Fruit fly (Drosophila melanogaster) whole organism, embryonic: Measurements from ENCODE around the gene CG42658.

ENCODE experiments used
- Bgb ChIP-seq: fragments of 200-800 bp; sonication (Bioruptor generic); IDR thresholded peaks from 2 replicates; pipeline ENCODE4 v1.3.6; 2022; ENCODE audit warnings: missing biosample characterization, missing genetic modification characterization; ENCODE audit not compliant: partially characterized antibody
- CG11456 ChIP-seq: fragments of 200-800 bp; sonication (Bioruptor generic); IDR thresholded peaks from 3 replicates; pipeline ENCODE4 v1.3.6; 2022; ENCODE audit warnings: missing biosample characterization, missing genetic modification characterization
- CG11696 ChIP-seq: fragments of 200-800 bp; sonication (Bioruptor generic); IDR thresholded peaks from 2 replicates; pipeline ENCODE4 v1.3.6; 2022; ENCODE audit warnings: missing biosample characterization, missing genetic modification characterization
- CG13287 ChIP-seq: fragments of 200-800 bp; sonication (Bioruptor generic); IDR thresholded peaks from 2 replicates; pipeline ENCODE4 v1.3.6; 2022; ENCODE audit warnings: missing biosample characterization, missing genetic modification characterization; ENCODE audit not compliant: partially characterized antibody
- CG14710 ChIP-seq: fragments of 200-800 bp; sonication (Bioruptor generic); optimal IDR thresholded peaks from 3 replicates; lab custom pipeline; 2019; ENCODE audit warnings: missing biosample characterization, mild to moderate bottlenecking, missing genetic modification characterization, moderate library complexity
- CG15514 ChIP-seq: fragments of 200-800 bp; sonication (Bioruptor generic); optimal IDR thresholded peaks from 3 replicates; lab custom pipeline; 2017; ENCODE audit warnings: missing biosample characterization, missing genetic modification characterization, mild to moderate bottlenecking, moderate library complexity, missing genetic modification reagents
- CG1602 ChIP-seq: fragments of 200-800 bp; sonication (Bioruptor generic); optimal IDR thresholded peaks from 3 replicates; lab custom pipeline; 2016; ENCODE audit warnings: missing biosample characterization, missing genetic modification characterization
- CG3065 ChIP-seq: fragments of 200-800 bp; sonication (Bioruptor generic); optimal IDR thresholded peaks from 2 replicates; lab custom pipeline; 2016; ENCODE audit warnings: missing biosample characterization, missing genetic modification characterization
- CG34376 ChIP-seq: fragments of 200-800 bp; sonication (Bioruptor generic); optimal IDR thresholded peaks from 2 replicates; lab custom pipeline; 2018; ENCODE audit warnings: missing biosample characterization, mild to moderate bottlenecking, missing genetic modification characterization
- CG3995 ChIP-seq: fragments of 200-800 bp; sonication (Bioruptor generic); optimal IDR thresholded peaks from 3 replicates; lab custom pipeline; 2016; ENCODE audit warnings: missing biosample characterization, missing genetic modification characterization
- CG6254 ChIP-seq: fragments of 200-800 bp; sonication (Bioruptor generic); optimal IDR thresholded peaks from 3 replicates; lab custom pipeline; 2017; ENCODE audit warnings: mild to moderate bottlenecking, missing biosample characterization, missing genetic modification reagents, missing genetic modification characterization
- CG6765 ChIP-seq: fragments of 200-800 bp; sonication (Bioruptor generic); optimal IDR thresholded peaks from 3 replicates; lab custom pipeline; 2017; ENCODE audit warnings: missing biosample characterization, mild to moderate bottlenecking, missing genetic modification characterization
- CG6791 ChIP-seq: fragments of 200-800 bp; sonication (Bioruptor generic); IDR thresholded peaks from 3 replicates; pipeline ENCODE4 v1.3.6; 2022; ENCODE audit warnings: missing biosample characterization, missing genetic modification characterization; ENCODE audit not compliant: partially characterized antibody
- CG8359 ChIP-seq: fragments of 200-800 bp; sonication (Bioruptor generic); optimal IDR thresholded peaks from 2 replicates; lab custom pipeline; 2017; ENCODE audit warnings: missing biosample characterization, mild to moderate bottlenecking, missing genetic modification characterization, borderline replicate concordance
- CG9609 ChIP-seq: fragments of 200-800 bp; sonication (Bioruptor generic); optimal IDR thresholded peaks from 3 replicates; lab custom pipeline; 2016; ENCODE audit warnings: missing biosample characterization, missing genetic modification characterization
- CG9817 ChIP-seq: fragments of 200-800 bp; sonication (Bioruptor generic); optimal IDR thresholded peaks from 2 replicates; lab custom pipeline; 2018; ENCODE audit warnings: missing biosample characterization, mild to moderate bottlenecking, missing genetic modification characterization, moderate library complexity
- D19A ChIP-seq: fragments of 200-800 bp; optimal IDR thresholded peaks from 3 replicates; lab custom pipeline; 2019; ENCODE audit warnings: missing biosample characterization, mild to moderate bottlenecking, missing genetic modification characterization, moderate library complexity
- Dll ChIP-seq: fragments of 200-800 bp; sonication (Bioruptor generic); IDR thresholded peaks from 4 replicates; pipeline ENCODE4 v1.3.6; 2022; ENCODE audit warnings: missing biosample characterization, missing genetic modification characterization; ENCODE audit not compliant: partially characterized antibody
- Drgx ChIP-seq: fragments of 200-800 bp; sonication (Bioruptor generic); IDR thresholded peaks from 2 replicates; pipeline ENCODE4 v1.3.6; 2022; ENCODE audit warnings: missing biosample characterization, missing genetic modification characterization
- HLH4C ChIP-seq: fragments of 200-800 bp; sonication (Bioruptor generic); IDR thresholded peaks from 3 replicates; pipeline ENCODE4 v1.3.6; 2022; ENCODE audit warnings: missing biosample characterization, missing genetic modification characterization; ENCODE audit not compliant: partially characterized antibody
- Lim3 ChIP-seq: fragments of 200-800 bp; sonication (Bioruptor generic); IDR thresholded peaks from 2 replicates; pipeline ENCODE4 v1.3.6; 2022; ENCODE audit warnings: missing biosample characterization, missing genetic modification characterization
- Med ChIP-seq: fragments of 200-800 bp; sonication (Bioruptor generic); peaks from one replicate; lab custom pipeline; 2016; ENCODE audit warnings: missing biosample characterization, missing genetic modification characterization, mild to moderate bottlenecking, inconsistent platforms, moderate library complexity
- Meics ChIP-seq: fragments of 200-800 bp; sonication (Bioruptor generic); optimal IDR thresholded peaks from 2 replicates; lab custom pipeline; 2017; ENCODE audit warnings: missing biosample characterization, mild to moderate bottlenecking, missing genetic modification characterization
- Rfx ChIP-seq: fragments of 200-800 bp; sonication (Bioruptor generic); IDR thresholded peaks from 2 replicates; pipeline ENCODE4 v1.3.6; 2022; ENCODE audit warnings: missing biosample characterization, missing genetic modification characterization
- Rx ChIP-seq: fragments of 200-800 bp; sonication (Bioruptor generic); IDR thresholded peaks from 2 replicates; pipeline ENCODE4 v1.3.6; 2022; ENCODE audit warnings: missing biosample characterization, missing genetic modification characterization
- Sry-δ ChIP-seq: fragments of 200-800 bp; sonication (Bioruptor generic); optimal IDR thresholded peaks from 2 replicates; lab custom pipeline; 2016; ENCODE audit warnings: missing biosample characterization, missing genetic modification characterization
- Trl ChIP-seq, 3 experiments: fragments of >200 bp in 2 of 3; fragments of 200-800 bp in 1 of 3; sonication (Bioruptor generic) in 1 of 3; optimal IDR thresholded peaks; 2 replicates in 1 of 3; 3 replicates in 2 of 3; lab custom pipeline; 2016 to 2017; ENCODE audit warnings: missing biosample characterization in 1 of 3, missing genetic modification characterization in 1 of 3
- bigmax ChIP-seq: fragments of 200-800 bp; sonication (Bioruptor generic); optimal IDR thresholded peaks from 2 replicates; lab custom pipeline; 2018; ENCODE audit warnings: missing biosample characterization, mild to moderate bottlenecking, missing genetic modification characterization
- chm ChIP-seq: fragments of 200-800 bp; sonication (Bioruptor generic); IDR thresholded peaks from 2 replicates; pipeline ENCODE4 v1.3.6; 2022; ENCODE audit warnings: missing biosample characterization, missing genetic modification characterization
- ci ChIP-seq: fragments of 200-800 bp; sonication (Bioruptor generic); IDR thresholded peaks from 3 replicates; pipeline ENCODE4 v1.3.6; 2022; ENCODE audit warnings: missing biosample characterization, missing genetic modification characterization
- fru ChIP-seq: fragments of >200 bp; optimal IDR thresholded peaks from 2 replicates; lab custom pipeline; 2017
- gfzf ChIP-seq: fragments of 200-800 bp; sonication (Bioruptor generic); optimal IDR thresholded peaks from 2 replicates; lab custom pipeline; 2016; ENCODE audit warnings: missing biosample characterization, mild to moderate bottlenecking, missing genetic modification characterization, moderate library complexity
- grn ChIP-seq: fragments of 200-800 bp; sonication (Bioruptor generic); optimal IDR thresholded peaks from 3 replicates; lab custom pipeline; 2017; ENCODE audit warnings: missing biosample characterization, missing genetic modification characterization
- hkb ChIP-seq, 2 experiments: fragments of 200-800 bp in 1 of 2; fragments of >200 bp in 1 of 2; sonication (Bioruptor generic) in 1 of 2; IDR thresholded peaks in 1 of 2; optimal IDR thresholded peaks in 1 of 2; 2 replicates each; pipeline versions ENCODE4 v1.3.6 to Lab custom; 2017 to 2022; ENCODE audit warnings: missing biosample characterization in 1 of 2, missing genetic modification characterization in 1 of 2
- kay ChIP-seq: fragments of 200-800 bp; sonication (Bioruptor generic); optimal IDR thresholded peaks from 2 replicates; lab custom pipeline; 2016; ENCODE audit warnings: missing biosample characterization, missing genetic modification characterization
- mam ChIP-seq: fragments of 200-800 bp; sonication (Bioruptor generic); optimal IDR thresholded peaks from 3 replicates; lab custom pipeline; 2016; ENCODE audit warnings: missing biosample characterization, missing genetic modification characterization
- oc ChIP-seq: fragments of 200-800 bp; sonication (Bioruptor generic); optimal IDR thresholded peaks from 2 replicates; lab custom pipeline; 2018; ENCODE audit warnings: missing biosample characterization, mild to moderate bottlenecking, missing genetic modification characterization, moderate library complexity
- onecut ChIP-seq: fragments of 200-800 bp; sonication (Bioruptor generic); IDR thresholded peaks from 2 replicates; pipeline ENCODE4 v1.3.6; 2022; ENCODE audit warnings: missing biosample characterization, missing genetic modification characterization
- otp ChIP-seq: fragments of 200-800 bp; sonication (Bioruptor generic); IDR thresholded peaks from 3 replicates; pipeline ENCODE4, ENCODE4 v1.3.6; 2022; ENCODE audit warnings: missing biosample characterization, missing genetic modification characterization
- ro ChIP-seq: fragments of 200-800 bp; sonication (Bioruptor generic); IDR thresholded peaks from 2 replicates; pipeline ENCODE4 v1.3.6; 2022; ENCODE audit warnings: missing biosample characterization, missing genetic modification characterization
- sc ChIP-seq, 3 experiments: fragments of >200 bp in 2 of 3; fragments of 200-800 bp in 1 of 3; sonication (Bioruptor generic) in 1 of 3; optimal IDR thresholded peaks; 2 replicates in 2 of 3; 3 replicates in 1 of 3; lab custom pipeline; 2017; ENCODE audit warnings: mild to moderate bottlenecking in 1 of 3, missing biosample characterization in 1 of 3, missing genetic modification characterization in 1 of 3, missing genetic modification reagents in 1 of 3
- sna ChIP-seq: fragments of 200-800 bp; sonication (Bioruptor generic); IDR thresholded peaks from 2 replicates; pipeline ENCODE4 v1.3.6; 2022; ENCODE audit warnings: missing biosample characterization, missing genetic modification characterization; ENCODE audit not compliant: partially characterized antibody
- sob ChIP-seq: fragments of 200-800 bp; sonication (Bioruptor generic); IDR thresholded peaks from 2 replicates; pipeline ENCODE4 v1.3.6; 2022; ENCODE audit warnings: missing biosample characterization, missing genetic modification characterization
- sr ChIP-seq: fragments of 200-800 bp; sonication (Bioruptor generic); IDR thresholded peaks from 3 replicates; pipeline ENCODE4 v1.3.6; 2022; ENCODE audit warnings: missing biosample characterization, missing genetic modification characterization
- sug ChIP-seq: fragments of 200-800 bp; optimal IDR thresholded peaks from 2 replicates; lab custom pipeline; 2019; ENCODE audit warnings: missing biosample characterization, mild to moderate bottlenecking, missing genetic modification characterization, moderate library complexity
- twi ChIP-seq: fragments of 200-800 bp; optimal IDR thresholded peaks from 2 replicates; lab custom pipeline; 2019; ENCODE audit warnings: missing biosample characterization, mild to moderate bottlenecking, missing genetic modification characterization, moderate library complexity
- usp ChIP-seq: fragments of >200 bp; optimal IDR thresholded peaks from 2 replicates; lab custom pipeline; 2017; ENCODE audit warnings: missing biosample characterization, missing genetic modification characterization
- vvl ChIP-seq: fragments of 200-800 bp; sonication (Bioruptor generic); IDR thresholded peaks from 2 replicates; pipeline ENCODE4 v1.3.6; 2022; ENCODE audit warnings: missing biosample characterization, missing genetic modification characterization
- zfh2 ChIP-seq: fragments of 200-800 bp; sonication (Bioruptor generic); optimal IDR thresholded peaks from 2 replicates; lab custom pipeline; 2016; ENCODE audit warnings: missing biosample characterization, missing genetic modification characterization

The CG42658 gene

dm6 chr2L:2242139-2242538 is 45.6 kb downstream of the CG42658 start, which contains the start of gene CG4267 (continued):
- TF ChIP-seq CG1602 (GFP tag; lab: Kevin White, UChicago) (no peak), usp (no peak), CG6791 (GFP tag; lab: Robert Waterston, UW) (no peak), CG3995 (GFP tag; lab: Kevin White, UChicago) (no peak), CG9817 (tag; lab: Kevin White, UChicago) (no peak), kay (no peak), gfzf (GFP tag; lab: Kevin White, UChicago) (no peak), CG11456 (GFP tag; lab: Robert Waterston, UW) (0 out of 3 replicates have a peak, but pooled peaks have one; percentile 35), vvl (GFP tag; lab: Robert Waterston, UW) (peak; percentile 40; the same call in 1 of the 2 replicates), grn (GFP tag; lab: Kevin White, UChicago) (no peak), ro (no peak), sr (GFP tag; lab: Robert Waterston, UW) (no peak), otp (GFP tag; lab: Robert Waterston, UW) (no peak), sug (tag; lab: Kevin White, UChicago) (no peak), Sry-δ (GFP tag; lab: Kevin White, UChicago) (no peak), CG13287 (GFP tag; lab: Robert Waterston, UW) (peak; percentile 50), sob (0 out of 2 replicates have a peak, but pooled peaks have one; percentile 19), onecut (GFP tag; lab: Robert Waterston, UW) (0 out of 2 replicates have a peak, but pooled peaks have one; percentile 9), CG3065 (GFP tag; lab: Kevin White, UChicago) (no peak), Rfx (peak; percentile 32; the same call in 1 of the 2 replicates), zfh2 (GFP tag; lab: Kevin White, UChicago) (no peak), CG6765 (GFP tag; lab: Kevin White, UChicago) (no peak), CG11696 (GFP tag; lab: Robert Waterston, UW) (no peak), Rx (GFP tag; lab: Robert Waterston, UW) (no peak), twi (tag; lab: Kevin White, UChicago) (no peak), CG15514 (no peak), Med (GFP tag; lab: Kevin White, UChicago) (peak; percentile 80), Bgb (peak; percentile 34; the same call in 1 of the 2 replicates), mam (GFP tag; lab: Kevin White, UChicago) (no peak), CG9609 (GFP tag; lab: Kevin White, UChicago) (no peak), Meics (GFP tag; lab: Kevin White, UChicago) (no peak), ci (peak; percentile 52; the same call in 1 of the 3 replicates), oc (tag; lab: Kevin White, UChicago) (no peak), sc (optimal IDR thresholded peaks at IDR 0.05; lab: Kevin White, UChicago) (no peak), sc (GFP tag; optimal IDR thresholded peaks at IDR 0.05; lab: Kevin White, UChicago) (no peak), bigmax (GFP tag; lab: Kevin White, UChicago) (no peak), CG8359 (GFP tag; lab: Kevin White, UChicago) (no peak), chm (GFP tag; lab: Robert Waterston, UW) (peak; percentile 60), D19A (tag; lab: Kevin White, UChicago) (no peak), Lim3 (GFP tag; lab: Robert Waterston, UW) (no peak), Drgx (GFP tag; lab: Robert Waterston, UW) (0 out of 2 replicates have a peak, but pooled peaks have one; percentile 22), HLH4C (no peak), sna (peak; percentile 50; the same call in 1 of the 2 replicates), Trl (optimal IDR thresholded peaks at IDR 0.05; lab: Kevin White, UChicago) (peak; percentile 90 to 93), Trl (GFP tag; optimal IDR thresholded peaks at IDR 0.05; lab: Kevin White, UChicago) (no peak), CG6254 (GFP tag; lab: Kevin White, UChicago) (no peak), CG14710 (tag; lab: Kevin White, UChicago) (no peak), fru (lab: Kevin White, UChicago) (no peak), CG34376 (GFP tag; lab: Kevin White, UChicago) (no peak), hkb (optimal IDR thresholded peaks at IDR 0.05; lab: Kevin White, UChicago) (no peak), hkb (GFP tag; IDR thresholded peaks at IDR 0.05; lab: Robert Waterston, UW) (0 out of 2 replicates have a peak, but pooled peaks have one; percentile 31), Dll (peak; percentile 63)
